Fruit fly (Drosophila melanogaster): ENCODE measurements around the gene DCX-EMAP.

DNA sequence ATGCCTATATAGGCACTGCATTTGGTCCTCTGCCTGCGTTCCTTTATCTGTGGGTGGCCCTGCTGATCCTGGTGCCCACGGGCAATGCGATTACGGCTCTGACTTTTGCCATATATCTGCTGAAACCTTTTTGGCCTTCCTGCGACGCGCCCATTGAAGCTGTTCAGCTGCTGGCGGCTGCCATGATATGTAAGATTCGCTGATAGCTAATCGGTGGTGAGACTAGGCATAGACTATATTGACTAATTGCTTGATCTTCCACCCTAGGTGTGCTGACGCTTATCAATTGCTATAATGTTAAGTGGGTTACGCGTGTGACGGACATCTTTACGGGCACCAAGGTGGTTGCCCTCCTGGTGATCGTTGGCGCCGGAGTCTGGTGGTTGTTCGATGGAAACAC lies 86.3 kb downstream of the DCX-EMAP start:
- TF ChIP-seq CG8478 (optimal IDR thresholded peaks at IDR 0.05) (no peak), CTCF (optimal IDR thresholded peaks at IDR 0.05) (no peak)

Measured in S2 (cell line).